Worm (Caenorhabditis elegans) whole organism, L4/young adult: ENCODE data around the gene Y17D7B.2.

ENCODE experiments used
- W03F9.2 ChIP-seq: fragments of 150-350 bp; optimal IDR thresholded peaks from 2 replicates; lab custom pipeline; 2014; ENCODE audit warnings: missing biosample characterization, missing genetic modification characterization
- dao-5 ChIP-seq: sonication (generic microtip); optimal IDR thresholded peaks from 2 replicates; lab custom pipeline; 2016; ENCODE audit warnings: missing genotype, missing genetic modification characterization, moderate library complexity, missing compliant biosample characterization
- him-1 ChIP-seq: sonication (generic microtip); optimal IDR thresholded peaks from 2 replicates; lab custom pipeline; 2016; ENCODE audit warnings: missing genotype, missing genetic modification reagents, missing genetic modification characterization, missing compliant biosample characterization

ce11 chrV:18790658-18791057 lies 3.1 kb downstream of the Y17D7B.2 start, which contains the start of gene nhr-231:
- TF ChIP-seq him-1 (tag; lab: Kevin White, UChicago): no peak
- no peak for TF ChIP-seq dao-5
- TF ChIP-seq W03F9.2 (tag; lab: Kevin White, UChicago): no peak
